Worm (Caenorhabditis elegans): ENCODE results near the gene exc-9.

Gene exc-9

DNA sequence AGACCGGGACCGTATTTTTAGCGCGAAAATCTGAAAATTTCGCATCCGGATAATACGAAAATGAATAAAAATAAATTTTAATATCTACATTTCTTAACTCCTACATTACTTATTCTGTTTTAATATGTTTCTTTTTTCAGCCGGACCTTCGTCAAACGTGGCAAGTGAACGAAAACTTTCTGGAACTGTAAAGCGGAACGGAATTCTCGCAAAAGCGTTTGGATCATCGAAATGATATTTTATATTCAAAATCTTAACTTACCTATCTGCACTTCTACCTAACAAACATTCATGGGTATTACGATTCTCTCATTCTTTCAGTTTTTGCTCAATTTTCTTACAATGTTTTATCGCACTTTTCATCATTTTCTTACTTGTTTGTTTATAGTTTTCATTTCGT is 34.2 kb downstream of the exc-9 start:
- no peak for TF ChIP-seq pha-4 (tag; optimal IDR thresholded peaks at IDR 0.05)
- TF ChIP-seq unc-39 (tag; optimal IDR thresholded peaks at IDR 0.05) = no peak
- TF ChIP-seq nhr-237 (tag; optimal IDR thresholded peaks at IDR 0.05) = no peak
- TF ChIP-seq skn-1 (tag; optimal IDR thresholded peaks at IDR 0.05) = no peak

DNA sequence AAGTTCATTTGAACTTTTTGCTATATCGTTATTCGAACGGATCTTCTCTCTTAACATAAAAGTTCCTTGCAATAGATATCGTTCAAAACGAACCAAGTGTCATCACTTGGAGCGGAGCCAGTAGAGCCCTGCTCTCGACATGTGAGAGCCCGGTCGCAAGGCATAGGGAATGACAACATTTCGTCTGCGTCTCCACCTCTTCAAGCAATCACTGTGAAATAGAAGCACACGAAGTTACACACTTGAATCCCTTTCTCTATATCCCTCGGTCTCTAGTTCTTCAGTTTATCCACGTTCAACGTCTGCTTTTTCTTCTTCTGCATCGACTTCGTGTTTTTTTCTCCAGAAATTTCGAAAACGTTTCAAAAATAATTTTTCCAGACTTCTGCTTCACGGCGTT is 37.5 kb downstream of the exc-9 start, which contains the start of gene C49H3.6:
Gene C49H3.6, plus strand, starts transcription at position 380 of the 400 bp plus-strand sequence.
- TF ChIP-seq lsy-12 (tag; optimal IDR thresholded peaks at IDR 0.05) (no peak), hmg-11 (tag; optimal IDR thresholded peaks at IDR 0.05) (peak; percentile 56), nfya-1 (tag; optimal IDR thresholded peaks at IDR 0.05; ENCODE audit: insufficient read depth) (peak; percentile 68), nhr-25 (tag; optimal IDR thresholded peaks at IDR 0.05) (no peak), lin-39 (tag; optimal IDR thresholded peaks at IDR 0.05) (peak; percentile 25), lin-15B (tag; optimal IDR thresholded peaks at IDR 0.05) (peak; percentile 34), pha-4 (tag; optimal IDR thresholded peaks at IDR 0.05) (peak; percentile 0), skn-1 (tag; optimal IDR thresholded peaks at IDR 0.05) (peak; percentile 4)

DNA sequence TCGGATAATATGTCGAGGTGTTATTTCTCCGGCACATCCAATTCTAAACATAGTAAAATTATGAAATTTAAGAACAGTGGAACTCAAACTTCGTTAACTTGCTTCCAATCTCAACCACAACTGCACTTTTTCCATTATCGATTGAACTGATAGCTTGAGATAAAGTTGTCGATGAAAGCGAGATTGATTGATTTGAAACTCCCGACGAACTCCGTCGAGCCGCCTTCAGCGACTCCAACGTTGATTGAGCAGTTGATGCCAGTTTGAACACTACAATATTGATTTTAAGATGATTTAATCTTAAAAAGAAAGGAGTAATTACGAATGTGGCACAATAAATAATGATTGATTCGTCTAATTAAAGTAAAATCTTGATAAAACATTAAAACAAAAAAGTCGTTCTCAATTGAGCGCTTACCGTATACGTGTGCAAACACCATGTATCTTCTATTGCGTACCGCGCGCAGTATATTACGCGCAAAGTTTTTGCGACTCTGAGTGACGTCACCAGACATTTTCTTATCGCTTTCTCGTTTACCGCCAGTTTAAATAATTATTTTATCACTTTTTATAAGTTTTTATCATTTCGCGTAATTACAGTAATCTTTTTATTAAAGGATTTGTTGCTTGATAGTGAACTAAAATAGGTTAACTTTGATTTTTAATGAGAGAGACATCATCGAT is 38.5 kb downstream of the exc-9 start, which contains the start of gene arp-11:
Gene arp-11, minus strand, starts transcription at position 51 of the 684 bp plus-strand sequence.
- peak; percentile 11 for TF ChIP-seq nhr-43 (tag; optimal IDR thresholded peaks at IDR 0.05; ENCODE audit: poor library complexity, severe bottlenecking)
- no peak for TF ChIP-seq nhr-28 (tag; optimal IDR thresholded peaks at IDR 0.05)
- no peak for TF ChIP-seq nhr-12 (tag; optimal IDR thresholded peaks at IDR 0.05)
- peak; percentile 70 for TF ChIP-seq lin-15B (tag; optimal IDR thresholded peaks at IDR 0.05)
- no peak for TF ChIP-seq fos-1 (tag; optimal IDR thresholded peaks at IDR 0.05)
- no peak for TF ChIP-seq ceh-16 (tag; optimal IDR thresholded peaks at IDR 0.05)
- peak; percentile 61 for TF ChIP-seq egl-5 (tag; optimal IDR thresholded peaks at IDR 0.05)
- TF ChIP-seq pha-4 (tag; optimal IDR thresholded peaks at IDR 0.05) = peak; percentile 92
- TF ChIP-seq aly-2 (tag; optimal IDR thresholded peaks at IDR 0.05) = no peak
- no peak for TF ChIP-seq ama-1 (optimal IDR thresholded peaks at IDR 0.05)
- TF ChIP-seq snpc-4 (tag; optimal IDR thresholded peaks at IDR 0.05) = peak; percentile 53
- peak; percentile 15 for TF ChIP-seq lin-39 (tag; optimal IDR thresholded peaks at IDR 0.05)
- TF ChIP-seq pqm-1 (tag; optimal IDR thresholded peaks at IDR 0.05) = peak; percentile 84
- no peak for TF ChIP-seq nhr-76 (tag; optimal IDR thresholded peaks at IDR 0.05)
- TF ChIP-seq nfya-1 (tag; optimal IDR thresholded peaks at IDR 0.05; ENCODE audit: insufficient read depth) = peak; percentile 90
- TF ChIP-seq nhr-23 (tag; optimal IDR thresholded peaks at IDR 0.05) = peak; percentile 71
- no peak for TF ChIP-seq ceh-9 (tag; optimal IDR thresholded peaks at IDR 0.05)
- TF ChIP-seq hmg-11 (tag; optimal IDR thresholded peaks at IDR 0.05) = peak; percentile 49
- TF ChIP-seq elt-2 (tag; optimal IDR thresholded peaks at IDR 0.05) = peak; percentile 96
- peak; percentile 54 for TF ChIP-seq lsy-12 (tag; optimal IDR thresholded peaks at IDR 0.05)
- peak; percentile 75 for TF ChIP-seq nhr-25 (tag; optimal IDR thresholded peaks at IDR 0.05)
- TF ChIP-seq jun-1 (tag; optimal IDR thresholded peaks at IDR 0.05) = peak; percentile 69
- no peak for TF ChIP-seq elt-1 (tag; optimal IDR thresholded peaks at IDR 0.05)
- TF ChIP-seq daf-12 (tag; optimal IDR thresholded peaks at IDR 0.05) = no peak

DNA sequence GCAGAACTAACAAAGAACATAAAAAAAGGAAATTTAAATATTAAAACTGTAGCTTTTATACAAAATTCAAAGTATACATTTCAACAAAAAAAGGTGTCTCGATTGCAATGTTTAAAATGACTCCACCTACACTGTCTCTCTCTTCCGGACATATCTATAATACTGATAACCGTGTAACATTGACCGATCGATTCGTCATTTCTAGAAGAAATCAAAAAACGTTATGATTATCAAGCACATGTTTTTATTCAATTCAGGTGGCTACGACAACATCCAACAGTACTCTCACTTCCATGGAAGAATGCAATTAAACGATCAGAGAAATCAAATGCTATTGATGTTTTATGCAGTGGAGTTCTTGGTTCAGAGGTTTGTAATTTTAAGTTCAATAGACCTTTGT is 42.3 kb downstream of the exc-9 start:
- TF ChIP-seq ZK546.5 (tag; optimal IDR thresholded peaks at IDR 0.05) (no peak), pqm-1 (tag; optimal IDR thresholded peaks at IDR 0.05) (peak; percentile 75), elt-2 (tag; optimal IDR thresholded peaks at IDR 0.05) (peak; percentile 79), pha-4 (tag; optimal IDR thresholded peaks at IDR 0.05) (peak; percentile 42)

DNA sequence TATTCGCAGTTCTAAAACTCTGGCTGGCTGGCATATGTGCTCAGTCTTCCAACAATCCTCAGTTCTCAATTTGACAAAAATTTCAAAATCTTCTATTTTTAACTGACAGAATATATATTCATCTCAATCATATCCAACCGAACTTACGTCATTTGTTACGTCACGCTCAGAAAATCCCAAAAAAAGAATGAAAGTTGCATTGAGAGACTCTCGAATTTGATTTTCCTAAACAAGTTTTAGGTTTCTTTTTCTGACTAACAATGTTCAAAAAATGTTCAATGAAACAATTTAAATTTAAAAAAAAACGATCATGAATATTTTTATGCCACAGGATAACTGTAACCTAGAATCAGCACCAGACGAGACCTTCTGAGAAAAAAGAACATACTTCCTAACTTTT is 42.9 kb downstream of the exc-9 start:
- TF ChIP-seq fkh-10 (GFP tag; optimal IDR thresholded peaks at IDR 0.05) (peak; percentile 74), nhr-28 (tag; optimal IDR thresholded peaks at IDR 0.05) (no peak), tbx-2 (tag; optimal IDR thresholded peaks at IDR 0.05) (no peak), nhr-43 (tag; optimal IDR thresholded peaks at IDR 0.05; ENCODE audit: poor library complexity, severe bottlenecking) (no peak), elt-1 (tag; optimal IDR thresholded peaks at IDR 0.05) (no peak)

DNA sequence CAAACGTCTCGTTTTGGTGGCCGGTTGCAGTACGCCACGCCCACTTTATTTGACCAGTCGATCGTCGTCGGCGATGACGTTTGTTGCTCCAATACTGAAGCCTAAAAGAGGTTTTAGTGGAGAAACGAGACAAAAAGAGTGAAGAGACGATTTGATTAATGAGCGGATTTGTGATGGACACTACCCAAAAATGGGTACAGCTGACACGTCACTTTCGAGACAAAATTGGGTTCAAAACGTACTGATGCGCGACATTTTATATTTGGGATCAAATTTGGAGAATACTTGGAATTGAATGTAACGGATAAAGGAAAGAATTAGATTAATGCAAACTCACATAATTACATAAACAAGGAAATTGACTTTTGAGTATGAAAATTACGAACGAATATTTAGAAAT is 43.4 kb downstream of the exc-9 start, which contains the start of gene ilys-4:
Gene ilys-4, minus strand, starts transcription at position 101 of the 400 bp plus-strand sequence.
- TF ChIP-seq lin-39 (tag; optimal IDR thresholded peaks at IDR 0.05) = peak; percentile 62
- TF ChIP-seq hmg-11 (tag; optimal IDR thresholded peaks at IDR 0.05) = no peak
